Worm (Caenorhabditis elegans) whole organism, L2 larva: ENCODE results near the gene F10C1.9.

ENCODE experiments used
- C34F6.9 ChIP-seq: fragments of 150-350 bp; optimal IDR thresholded peaks from 2 replicates; lab custom pipeline; 2014; ENCODE audit warnings: missing biosample characterization, missing genetic modification characterization
- F13H6.1 ChIP-seq: sonication (generic microtip); optimal IDR thresholded peaks from 2 replicates; lab custom pipeline; 2016; ENCODE audit warnings: missing genetic modification characterization, missing compliant biosample characterization
- R02D3.7 ChIP-seq: fragments of 150-350 bp; optimal IDR thresholded peaks from 2 replicates; lab custom pipeline; 2014; ENCODE audit warnings: missing biosample characterization, missing genetic modification characterization
- Y55F3AM.14 ChIP-seq: fragments of 200-800 bp; sonication (Bioruptor generic); optimal IDR thresholded peaks from 2 replicates; lab custom pipeline; 2018; ENCODE audit warnings: mild to moderate bottlenecking, missing genetic modification characterization, missing compliant biosample characterization
- ama-1 ChIP-seq: fragments of 150-350 bp; optimal IDR thresholded peaks from 2 replicates; lab custom pipeline; 2018; ENCODE audit warnings: inconsistent platforms
- blmp-1 ChIP-seq: sonication (generic microtip); optimal IDR thresholded peaks from 2 replicates; lab custom pipeline; 2017; ENCODE audit warnings: missing genetic modification characterization, mild to moderate bottlenecking, missing compliant biosample characterization, antibody characterized with exemption, moderate library complexity; ENCODE audit not compliant: insufficient read depth
- ceh-16 ChIP-seq: fragments of 150-350 bp; optimal IDR thresholded peaks from 2 replicates; lab custom pipeline; 2014; ENCODE audit warnings: missing biosample characterization, missing genetic modification characterization
- ceh-82 ChIP-seq: fragments of 150-350 bp; optimal IDR thresholded peaks from 2 replicates; lab custom pipeline; 2014; ENCODE audit warnings: missing biosample characterization, missing genetic modification characterization
- crh-2 ChIP-seq: sonication (generic microtip); optimal IDR thresholded peaks from 2 replicates; lab custom pipeline; 2017; ENCODE audit warnings: missing biosample characterization, missing genetic modification characterization
- dmd-4 ChIP-seq: sonication (generic microtip); optimal IDR thresholded peaks from 2 replicates; lab custom pipeline; 2017; ENCODE audit warnings: missing biosample characterization, missing genetic modification characterization
- egl-27 ChIP-seq: sonication (generic microtip); optimal IDR thresholded peaks from 3 replicates; lab custom pipeline; 2017; ENCODE audit warnings: missing biosample characterization, missing genetic modification reagents, missing genetic modification characterization
- elt-1 ChIP-seq: fragments of 150-350 bp; optimal IDR thresholded peaks from 2 replicates; lab custom pipeline; 2014; ENCODE audit warnings: missing biosample characterization, missing genetic modification characterization
- elt-3 ChIP-seq: sonication (generic microtip); optimal IDR thresholded peaks from 2 replicates; lab custom pipeline; 2017; ENCODE audit warnings: missing biosample characterization, missing genetic modification characterization
- fos-1 ChIP-seq: fragments of 150-350 bp; optimal IDR thresholded peaks from 2 replicates; lab custom pipeline; 2014; ENCODE audit warnings: missing biosample characterization, missing genetic modification characterization
- gmeb-1 ChIP-seq: fragments of 150-350 bp; optimal IDR thresholded peaks from 2 replicates; lab custom pipeline; 2014; ENCODE audit warnings: missing biosample characterization, missing genetic modification characterization
- lin-11 ChIP-seq: fragments of 150-350 bp; sonication (generic microtip); optimal IDR thresholded peaks from 2 replicates; lab custom pipeline; 2014; ENCODE audit warnings: missing biosample characterization, missing genetic modification characterization, inconsistent platforms, mixed read lengths
- lin-13 ChIP-seq: fragments of 150-350 bp; optimal IDR thresholded peaks from 2 replicates; lab custom pipeline; 2014; ENCODE audit warnings: missing biosample characterization, missing genetic modification reagents, missing genetic modification characterization
- lin-39 ChIP-seq: fragments of 150-350 bp; optimal IDR thresholded peaks from 2 replicates; lab custom pipeline; 2014; ENCODE audit warnings: missing biosample characterization, missing genetic modification reagents, missing genetic modification characterization
- mab-5 ChIP-seq: fragments of 150-350 bp; optimal IDR thresholded peaks from 2 replicates; lab custom pipeline; 2014; ENCODE audit warnings: missing biosample characterization, missing genetic modification characterization
- mbf-1 ChIP-seq: sonication (generic microtip); optimal IDR thresholded peaks from 2 replicates; lab custom pipeline; 2017; ENCODE audit warnings: missing biosample characterization, missing genetic modification characterization
- mdl-1 ChIP-seq, 2 experiments: fragments of 150-350 bp in 1 of 2; sonication (generic microtip) in 1 of 2; optimal IDR thresholded peaks; 2 replicates each; lab custom pipeline; 2017; ENCODE audit warnings: missing biosample characterization in 2 of 2, missing genetic modification characterization in 2 of 2
- nhr-10 ChIP-seq: sonication (generic microtip); optimal IDR thresholded peaks from 2 replicates; lab custom pipeline; 2017; ENCODE audit warnings: missing biosample characterization, missing genetic modification characterization
- nhr-11 ChIP-seq: fragments of 150-350 bp; optimal IDR thresholded peaks from 2 replicates; lab custom pipeline; 2014; ENCODE audit warnings: missing biosample characterization, missing genetic modification characterization
- nhr-12 ChIP-seq: fragments of 150-350 bp; optimal IDR thresholded peaks from 2 replicates; lab custom pipeline; 2014; ENCODE audit warnings: missing biosample characterization, missing genetic modification characterization
- nhr-129 ChIP-seq: fragments of 150-350 bp; optimal IDR thresholded peaks from 2 replicates; lab custom pipeline; 2014; ENCODE audit warnings: missing biosample characterization, missing genetic modification characterization
- nhr-23 ChIP-seq: fragments of 150-350 bp; optimal IDR thresholded peaks from 2 replicates; lab custom pipeline; 2014; ENCODE audit warnings: missing biosample characterization, missing genetic modification reagents, missing genetic modification characterization
- nhr-237 ChIP-seq: fragments of 150-350 bp; optimal IDR thresholded peaks from 2 replicates; lab custom pipeline; 2014; ENCODE audit warnings: missing biosample characterization, missing genetic modification characterization
- nhr-25 ChIP-seq: fragments of 150-350 bp; sonication (generic microtip); optimal IDR thresholded peaks from 3 replicates; lab custom pipeline; 2014; ENCODE audit warnings: missing biosample characterization, missing genetic modification characterization
- nhr-6 ChIP-seq: fragments of 150-350 bp; optimal IDR thresholded peaks from 2 replicates; lab custom pipeline; 2014; ENCODE audit warnings: missing biosample characterization, missing genetic modification characterization
- peb-1 ChIP-seq: fragments of 150-350 bp; optimal IDR thresholded peaks from 2 replicates; lab custom pipeline; 2014; ENCODE audit warnings: missing biosample characterization, missing genetic modification characterization
- skn-1 ChIP-seq: sonication (generic microtip); optimal IDR thresholded peaks from 2 replicates; lab custom pipeline; 2017; ENCODE audit warnings: missing biosample characterization, missing genetic modification characterization
- sma-3 ChIP-seq: sonication (generic microtip); optimal IDR thresholded peaks from 2 replicates; lab custom pipeline; 2016; ENCODE audit warnings: missing genetic modification reagents, missing genetic modification characterization, missing compliant biosample characterization
- sma-9 ChIP-seq, 2 experiments: fragments of 150-350 bp in 1 of 2; sonication (generic microtip) in 1 of 2; optimal IDR thresholded peaks; 2 replicates each; lab custom pipeline; 2014 to 2016; ENCODE audit warnings: missing genetic modification characterization in 2 of 2, mild to moderate bottlenecking in 1 of 2, missing biosample characterization in 1 of 2, missing compliant biosample characterization in 1 of 2, missing genetic modification reagents in 1 of 2, moderate library complexity in 1 of 2
- snpc-4 ChIP-seq: fragments of 150-350 bp; optimal IDR thresholded peaks from 2 replicates; lab custom pipeline; 2014; ENCODE audit warnings: missing biosample characterization, missing genetic modification characterization
- unc-39 ChIP-seq: fragments of 150-350 bp; optimal IDR thresholded peaks from 2 replicates; lab custom pipeline; 2014; ENCODE audit warnings: missing biosample characterization, missing genetic modification characterization
- unc-55 ChIP-seq: fragments of 150-350 bp; sonication (generic microtip); optimal IDR thresholded peaks from 3 replicates; lab custom pipeline; 2014; ENCODE audit warnings: missing biosample characterization, missing genetic modification reagents, missing genetic modification characterization
- ztf-1 ChIP-seq: fragments of 200-800 bp; sonication (Bioruptor generic); conservative IDR thresholded peaks from 2 replicates; pipeline ENCODE4 v1.3.6; 2022; ENCODE audit warnings: missing genetic modification characterization, missing compliant biosample characterization
- ztf-11 ChIP-seq: sonication (generic microtip); optimal IDR thresholded peaks from 2 replicates; lab custom pipeline; 2017; ENCODE audit warnings: missing biosample characterization, missing genetic modification characterization
- ztf-4 ChIP-seq: fragments of 150-350 bp; optimal IDR thresholded peaks from 2 replicates; lab custom pipeline; 2014; ENCODE audit warnings: missing biosample characterization, missing genetic modification characterization

F10C1.9 gene

DNA sequence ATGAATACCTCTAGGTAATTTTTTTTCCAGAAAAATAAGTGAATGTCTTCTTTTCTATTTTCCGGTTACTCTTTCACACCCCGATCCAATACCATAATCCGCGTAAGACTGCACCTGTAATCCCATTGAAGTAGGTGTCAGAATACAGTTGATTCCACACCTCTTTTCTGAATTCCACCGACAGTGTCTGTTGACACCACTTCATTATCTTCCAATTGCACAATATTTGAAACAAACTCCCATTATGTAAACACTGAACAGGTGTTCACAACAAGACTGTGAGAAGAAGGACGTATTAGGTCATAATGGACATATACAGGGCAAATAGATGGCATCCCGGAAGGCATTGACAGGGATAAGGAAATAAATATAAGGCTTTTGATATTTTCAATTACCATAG is 32.3 kb upstream of the F10C1.9 start:
- TF ChIP-seq egl-27 (no peak), unc-55 (GFP tag; lab: Kevin White, UChicago) (no peak)

DNA sequence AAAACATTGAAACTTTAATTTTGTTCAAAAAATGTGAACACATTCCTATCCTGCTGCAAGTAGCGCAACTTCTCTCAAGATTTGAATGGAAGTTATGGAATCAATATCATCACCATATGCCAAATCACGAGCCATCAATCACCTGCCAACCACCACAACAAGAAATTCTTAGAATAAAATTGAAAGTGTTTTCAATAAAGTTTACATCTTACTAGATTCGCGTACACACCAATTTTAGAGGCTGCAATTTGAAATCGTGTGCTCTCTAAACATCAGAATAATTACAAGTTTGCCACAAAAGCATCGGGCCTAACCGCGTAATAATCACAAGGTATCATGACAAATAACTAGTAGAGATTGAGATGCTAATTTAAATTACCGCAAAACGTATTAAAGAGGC is 29.8 kb upstream of the F10C1.9 start:
- TF ChIP-seq nhr-11 (tag; lab: Kevin White, UChicago) (no peak), mbf-1 (tag; lab: Kevin White, UChicago) (no peak), sma-3 (GFP tag; lab: Kevin White, UChicago) (no peak), peb-1 (tag; lab: Kevin White, UChicago) (no peak), lin-13 (no peak), snpc-4 (tag; lab: Kevin White, UChicago) (no peak), ceh-82 (tag; lab: Kevin White, UChicago) (no peak), ztf-4 (no peak), egl-27 (no peak), ztf-11 (no peak), nhr-129 (no peak), mab-5 (no peak)

DNA sequence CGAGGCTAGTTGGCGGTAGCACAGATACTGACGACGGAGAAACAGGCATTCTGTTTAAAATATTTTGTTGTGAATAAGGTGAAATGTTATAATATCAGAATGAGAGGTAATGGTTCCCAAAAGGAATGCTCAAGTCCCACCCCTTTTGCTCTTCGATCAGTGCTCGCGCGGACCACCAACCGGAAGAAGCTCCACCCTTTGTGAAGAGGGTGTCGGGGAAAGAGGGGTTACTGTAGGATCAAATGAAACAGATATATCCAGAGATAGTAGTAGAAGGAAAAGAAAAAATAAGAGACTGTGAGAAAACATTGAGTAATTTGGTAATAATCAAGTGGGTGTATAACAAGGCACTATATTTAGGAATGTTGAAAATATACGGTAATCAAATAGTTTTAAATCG is 29.0 kb upstream of the F10C1.9 start, which contains the start of the genes dmd-5 and F10C1.1:
TSS of gene dmd-5 (minus strand) at position 101 of the 400 bp plus-strand sequence.
TSS of gene F10C1.1 (plus strand) at position 110 of the 400 bp plus-strand sequence.
- no peak for TF ChIP-seq peb-1 (tag; lab: Kevin White, UChicago)
- no peak for TF ChIP-seq gmeb-1 (tag; lab: Kevin White, UChicago)
- TF ChIP-seq elt-3 (tag; lab: Kevin White, UChicago), result no peak
- no peak for TF ChIP-seq crh-2 (tag; lab: Kevin White, UChicago)
- no peak for TF ChIP-seq skn-1 (tag; lab: Kevin White, UChicago)
- no peak for TF ChIP-seq nhr-129
- TF ChIP-seq nhr-23 (tag; lab: Kevin White, UChicago), result no peak

DNA sequence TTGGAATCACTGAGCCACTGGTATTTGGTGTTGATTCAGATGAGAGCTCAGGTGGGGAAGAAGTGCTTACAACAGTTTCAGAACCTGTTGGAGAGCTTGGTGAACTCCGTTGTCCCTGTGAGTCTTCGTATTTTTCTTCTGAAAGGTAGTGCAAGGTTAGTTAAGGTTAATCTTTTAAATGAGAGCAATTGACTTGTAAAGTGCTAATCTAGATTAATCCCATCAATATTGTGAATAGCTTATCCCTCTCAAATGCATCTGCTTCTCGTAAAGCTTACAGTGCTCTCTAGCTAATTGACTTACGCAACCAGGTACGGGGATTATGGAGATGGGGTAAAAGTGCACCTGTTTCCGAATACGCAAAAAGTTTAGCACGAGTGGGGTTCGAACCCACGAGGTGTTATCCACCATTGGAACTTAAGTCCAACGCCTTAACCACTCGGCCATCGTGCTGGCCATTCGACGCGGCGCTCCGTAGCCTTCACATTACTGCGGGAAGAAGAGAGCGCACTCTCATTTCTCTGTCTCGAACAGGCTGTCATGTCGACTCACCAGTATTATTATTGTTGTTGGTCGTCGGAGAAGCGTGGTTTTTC is 27.6 kb upstream of the F10C1.9 start:
- no peak for TF ChIP-seq nhr-6 (tag; lab: Kevin White, UChicago)
- TF ChIP-seq lin-13, result no peak
- no peak for TF ChIP-seq unc-39 (tag; lab: Kevin White, UChicago)
- TF ChIP-seq skn-1 (tag; lab: Kevin White, UChicago), result no peak
- no peak for TF ChIP-seq blmp-1 (tag; lab: Kevin White, UChicago)
- no peak for TF ChIP-seq egl-27
- peak; percentile 35 for TF ChIP-seq fos-1
- TF ChIP-seq nhr-12 (tag; lab: Kevin White, UChicago), result no peak
- peak; percentile 1 for TF ChIP-seq crh-2 (tag; lab: Kevin White, UChicago)
- no peak for TF ChIP-seq mdl-1 (tag; optimal IDR thresholded peaks at IDR 0.05; lab: Kevin White, UChicago)
- peak; percentile 37 for TF ChIP-seq C34F6.9 (tag; lab: Kevin White, UChicago)
- TF ChIP-seq Y55F3AM.14, result no peak
- TF ChIP-seq ceh-16 (tag; lab: Kevin White, UChicago), result no peak
- peak; percentile 79 for TF ChIP-seq nhr-129
- TF ChIP-seq ztf-1 (GFP tag; lab: Robert Waterston, UW), result no peak
- no peak for TF ChIP-seq peb-1 (tag; lab: Kevin White, UChicago)
- TF ChIP-seq gmeb-1 (tag; lab: Kevin White, UChicago), result peak; percentile 22
- peak; percentile 32 for TF ChIP-seq lin-11 (tag; lab: Kevin White, UChicago)
- peak; percentile 45 for TF ChIP-seq F13H6.1 (tag; lab: Kevin White, UChicago)
- TF ChIP-seq nhr-23 (tag; lab: Kevin White, UChicago), result no peak
- no peak for TF ChIP-seq ztf-4
- peak; percentile 53 for TF ChIP-seq sma-9 (GFP tag; optimal IDR thresholded peaks at IDR 0.05; lab: Kevin White, UChicago)
- no peak for TF ChIP-seq sma-9 (tag; optimal IDR thresholded peaks at IDR 0.05; lab: Kevin White, UChicago)

DNA sequence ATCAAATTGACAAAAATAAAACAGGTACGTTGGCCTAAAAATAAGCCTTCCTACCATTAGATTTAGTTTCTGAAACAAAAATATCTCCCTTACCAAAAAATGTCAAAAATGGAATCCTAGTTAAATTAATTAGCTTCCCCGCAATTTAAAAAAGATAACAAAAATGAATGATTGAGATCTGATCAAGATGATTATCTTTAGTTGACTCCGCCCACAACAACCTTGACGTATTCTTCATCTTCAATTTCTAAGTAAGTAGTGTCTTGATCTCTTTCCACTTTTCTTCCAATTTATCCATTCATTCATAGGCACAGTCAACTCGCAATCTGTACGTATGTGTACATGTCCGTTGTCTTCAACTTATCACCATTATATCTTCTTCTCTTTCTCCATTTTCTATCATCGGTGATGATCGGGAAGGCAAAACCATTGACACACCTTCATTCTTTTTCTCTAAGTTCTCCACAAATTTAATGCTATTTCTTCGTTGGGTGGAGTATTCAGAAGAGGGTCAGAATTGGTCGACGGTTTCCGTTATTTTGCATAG is 23.3 kb upstream of the F10C1.9 start:
- no peak for TF ChIP-seq mdl-1 (tag; optimal IDR thresholded peaks at IDR 0.05; lab: Kevin White, UChicago)
- peak; percentile 43 for TF ChIP-seq sma-9 (GFP tag; optimal IDR thresholded peaks at IDR 0.05; lab: Kevin White, UChicago)
- no peak for TF ChIP-seq sma-9 (tag; optimal IDR thresholded peaks at IDR 0.05; lab: Kevin White, UChicago)
- TF ChIP-seq ztf-1 (GFP tag; lab: Robert Waterston, UW), result no peak
- TF ChIP-seq mab-5, result no peak
- no peak for TF ChIP-seq nhr-12 (tag; lab: Kevin White, UChicago)
- peak; percentile 0 for TF ChIP-seq nhr-25 (tag; lab: Kevin White, UChicago)
- no peak for TF ChIP-seq mbf-1 (tag; lab: Kevin White, UChicago)
- TF ChIP-seq lin-39 (tag; lab: Kevin White, UChicago), result no peak
- TF ChIP-seq elt-1, result peak; percentile 8
- TF ChIP-seq nhr-10 (tag; lab: Kevin White, UChicago), result no peak
- TF ChIP-seq crh-2 (tag; lab: Kevin White, UChicago), result no peak
- TF ChIP-seq dmd-4, result no peak
- TF ChIP-seq nhr-237 (tag; lab: Kevin White, UChicago), result no peak
- TF ChIP-seq F13H6.1 (tag; lab: Kevin White, UChicago), result no peak
- no peak for TF ChIP-seq elt-3 (tag; lab: Kevin White, UChicago)
- TF ChIP-seq ceh-16 (tag; lab: Kevin White, UChicago), result peak; percentile 19
- TF ChIP-seq gmeb-1 (tag; lab: Kevin White, UChicago), result no peak
- TF ChIP-seq blmp-1 (tag; lab: Kevin White, UChicago), result no peak
- no peak for TF ChIP-seq R02D3.7 (tag; lab: Kevin White, UChicago)
- TF ChIP-seq ama-1 (lab: Kevin White, UChicago), result no peak
